Worm (Caenorhabditis elegans) whole organism, early embryonic: Measurements from ENCODE around the gene jnk-1.

Source experiments
- B0310.2 ChIP-seq: sonication (generic microtip); optimal IDR thresholded peaks from 2 replicates; lab custom pipeline; 2016; ENCODE audit warnings: mild to moderate bottlenecking, missing genetic modification characterization, missing compliant biosample characterization
- aly-1 ChIP-seq: sonication (generic microtip); optimal IDR thresholded peaks from 2 replicates; lab custom pipeline; 2016; ENCODE audit warnings: missing genetic modification characterization, missing compliant biosample characterization
- ama-1 ChIP-seq: fragments of 150-350 bp; optimal IDR thresholded peaks from 2 replicates; lab custom pipeline; 2014
- ceh-13 ChIP-seq: fragments of 200-800 bp; sonication (Bioruptor generic); optimal IDR thresholded peaks from 2 replicates; lab custom pipeline; 2018; ENCODE audit warnings: mild to moderate bottlenecking, missing genetic modification characterization, missing compliant biosample characterization
- ceh-36 ChIP-seq: sonication (generic microtip); optimal IDR thresholded peaks from 2 replicates; lab custom pipeline; 2016; ENCODE audit warnings: missing genetic modification characterization, inconsistent platforms, missing compliant biosample characterization
- ets-7 ChIP-seq: sonication (generic microtip); optimal IDR thresholded peaks from 2 replicates; lab custom pipeline; 2016; ENCODE audit warnings: missing genotype, missing genetic modification characterization, missing compliant biosample characterization
- flt-1 ChIP-seq: fragments of 200-800 bp; sonication (Bioruptor generic); IDR thresholded peaks from 2 replicates; pipeline ENCODE4 v1.3.6; 2022; ENCODE audit warnings: missing genetic modification characterization, missing compliant biosample characterization
- hmg-4 ChIP-seq: fragments of 200-800 bp; sonication (Bioruptor generic); optimal IDR thresholded peaks from 2 replicates; lab custom pipeline; 2018; ENCODE audit warnings: mild to moderate bottlenecking, missing genetic modification characterization, missing compliant biosample characterization
- hnd-1 ChIP-seq: sonication (generic microtip); optimal IDR thresholded peaks from 2 replicates; lab custom pipeline; 2016; ENCODE audit warnings: missing genetic modification characterization, missing compliant biosample characterization
- scrt-1 ChIP-seq: fragments of 200-800 bp; sonication (Bioruptor generic); IDR thresholded peaks from 2 replicates; pipeline ENCODE4 v1.3.6; 2022; ENCODE audit warnings: missing genetic modification characterization, missing compliant biosample characterization
- sea-1 ChIP-seq: fragments of 200-800 bp; sonication (Bioruptor generic); conservative IDR thresholded peaks from 2 replicates; pipeline ENCODE4 v1.3.6; 2022; ENCODE audit warnings: missing genetic modification characterization, missing compliant biosample characterization
- tbx-11 ChIP-seq: fragments of 200-800 bp; sonication (Bioruptor generic); IDR thresholded peaks from 2 replicates; pipeline ENCODE4 v1.3.6; 2022; ENCODE audit warnings: missing genetic modification characterization, missing compliant biosample characterization
- tbx-37 ChIP-seq: fragments of 200-800 bp; sonication (Bioruptor generic); conservative IDR thresholded peaks from 2 replicates; pipeline ENCODE4 v1.3.6; 2022; ENCODE audit warnings: missing genetic modification reagents, missing genetic modification characterization, missing compliant biosample characterization
- tra-4 ChIP-seq: sonication (generic microtip); optimal IDR thresholded peaks from 2 replicates; lab custom pipeline; 2017; ENCODE audit warnings: missing genetic modification characterization, missing compliant biosample characterization

ce11 chrIV:7009531-7009930 lies 52.1 kb downstream of the jnk-1 start, which contains the start of gene C25A8.2:
- no peak for TF ChIP-seq B0310.2 (tag; lab: Kevin White, UChicago)
- no peak for TF ChIP-seq ama-1
- no peak for TF ChIP-seq flt-1 (GFP tag; lab: Robert Waterston, UW)
- TF ChIP-seq tbx-37 (GFP tag; lab: Robert Waterston, UW): no peak
- TF ChIP-seq tra-4 (tag; lab: Kevin White, UChicago): no peak
- TF ChIP-seq hmg-4 (GFP tag; lab: Kevin White, UChicago): no peak
- TF ChIP-seq sea-1 (GFP tag; lab: Robert Waterston, UW): no peak
- TF ChIP-seq ceh-36: no peak
- no peak for TF ChIP-seq tbx-11 (GFP tag; lab: Robert Waterston, UW)
- TF ChIP-seq scrt-1: no peak
- TF ChIP-seq aly-1 (tag; lab: Kevin White, UChicago): no peak
- no peak for TF ChIP-seq ceh-13
- no peak for TF ChIP-seq ets-7 (tag; lab: Kevin White, UChicago)
- TF ChIP-seq hnd-1 (tag; lab: Kevin White, UChicago): no peak
